Fruit fly (Drosophila melanogaster) whole organism, pupa: ENCODE data around the gene THADA.

Source experiments
- CG13204 ChIP-seq: fragments of 200-800 bp; sonication (Bioruptor generic); optimal IDR thresholded peaks from 2 replicates; lab custom pipeline; 2018; ENCODE audit warnings: missing biosample characterization, mild to moderate bottlenecking, missing genetic modification characterization, moderate library complexity
- CG17806 ChIP-seq: fragments of 200-800 bp; sonication (Bioruptor generic); optimal IDR thresholded peaks from 2 replicates; lab custom pipeline; 2018; ENCODE audit warnings: missing biosample characterization, mild to moderate bottlenecking, missing genetic modification characterization, moderate library complexity
- CG8159 ChIP-seq: fragments of 200-800 bp; sonication (Bioruptor generic); optimal IDR thresholded peaks from 3 replicates; lab custom pipeline; 2018; ENCODE audit warnings: missing biosample characterization, mild to moderate bottlenecking, missing genetic modification characterization, moderate library complexity
- CG8301 ChIP-seq: fragments of 200-800 bp; sonication (Bioruptor generic); optimal IDR thresholded peaks from 2 replicates; lab custom pipeline; 2018; ENCODE audit warnings: missing biosample characterization, mild to moderate bottlenecking, missing genetic modification characterization
- CG9948 ChIP-seq: fragments of 200-800 bp; sonication (Bioruptor generic); optimal IDR thresholded peaks from 2 replicates; lab custom pipeline; 2018; ENCODE audit warnings: missing biosample characterization, mild to moderate bottlenecking, missing genetic modification characterization, moderate library complexity
- D1 ChIP-seq: fragments of 200-800 bp; sonication (Bioruptor generic); optimal IDR thresholded peaks from 2 replicates; lab custom pipeline; 2018; ENCODE audit warnings: missing biosample characterization, mild to moderate bottlenecking, missing genetic modification characterization, moderate library complexity
- EcR ChIP-seq: fragments of 200-800 bp; sonication (Bioruptor generic); optimal IDR thresholded peaks from 3 replicates; lab custom pipeline; 2019; ENCODE audit warnings: missing biosample characterization, missing genetic modification characterization, mild to moderate bottlenecking, moderate library complexity, missing genetic modification reagents
- Ets98B ChIP-seq: fragments of 200-800 bp; sonication (Bioruptor generic); IDR thresholded peaks from 2 replicates; pipeline ENCODE4 v1.3.6; 2022; ENCODE audit warnings: missing biosample characterization, missing genetic modification characterization
- fd96Ca ChIP-seq: fragments of 200-800 bp; sonication (Bioruptor generic); IDR thresholded peaks from 3 replicates; pipeline ENCODE4 v1.3.6; 2022; ENCODE audit warnings: missing biosample characterization, missing genetic modification characterization
- gl ChIP-seq: fragments of 200-800 bp; sonication (Bioruptor generic); optimal IDR thresholded peaks from 2 replicates; lab custom pipeline; 2018; ENCODE audit warnings: missing biosample characterization, mild to moderate bottlenecking, missing genetic modification characterization
- rn ChIP-seq: fragments of 200-800 bp; sonication (Bioruptor generic); IDR thresholded peaks from 2 replicates; pipeline ENCODE4 v1.3.6; 2022; ENCODE audit warnings: missing biosample characterization, missing genetic modification characterization

DNA sequence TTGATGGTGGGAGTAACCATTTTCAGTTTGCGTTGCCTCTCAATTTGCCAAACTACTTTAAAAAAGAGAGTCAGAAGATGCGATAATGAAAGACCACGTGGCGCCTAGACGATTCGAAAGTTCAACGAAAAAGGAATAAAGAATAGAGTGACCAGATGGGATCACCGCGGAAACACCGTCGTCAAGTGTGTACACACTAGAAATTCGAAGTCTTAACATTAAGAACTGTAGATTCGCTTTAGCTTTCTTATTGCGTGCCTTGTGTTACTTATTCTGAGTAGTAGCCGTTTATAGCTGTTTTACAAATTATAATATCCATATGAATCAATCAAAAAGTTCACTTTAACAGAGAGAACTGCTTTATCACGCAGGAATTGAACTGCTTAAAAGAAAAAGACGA is 41.3 kb downstream of the THADA start, which contains the start of gene SkpE:
- TF ChIP-seq CG13204 = no peak
- TF ChIP-seq EcR (GFP tag; lab: Kevin White, UChicago) = no peak
- TF ChIP-seq gl (tag; lab: Kevin White, UChicago) = no peak
- TF ChIP-seq fd96Ca = no peak
- TF ChIP-seq rn = no peak
- no peak for TF ChIP-seq D1 (tag; lab: Kevin White, UChicago)
- no peak for TF ChIP-seq CG17806
- TF ChIP-seq CG8301 = no peak
- TF ChIP-seq CG8159 = no peak
- no peak for TF ChIP-seq Ets98B
- TF ChIP-seq CG9948 = no peak
